Worm (Caenorhabditis elegans) whole organism, L4 larva: Measurements from ENCODE around the gene ptr-6.

Experiments used
- ama-1 ChIP-seq: fragments of 150-350 bp; optimal IDR thresholded peaks from 2 replicates; lab custom pipeline; 2014; ENCODE audit warnings: inconsistent platforms, mixed read lengths
- dve-1 ChIP-seq: sonication (generic microtip); optimal IDR thresholded peaks from 2 replicates; lab custom pipeline; 2017; ENCODE audit warnings: antibody characterized with exemption, mild to moderate bottlenecking, missing genetic modification characterization, missing compliant biosample characterization; ENCODE audit not compliant: insufficient read depth
- fos-1 ChIP-seq: fragments of 150-350 bp; optimal IDR thresholded peaks from 2 replicates; lab custom pipeline; 2014; ENCODE audit warnings: missing biosample characterization, missing genetic modification characterization
- lin-39 ChIP-seq: fragments of 150-350 bp; optimal IDR thresholded peaks from 2 replicates; lab custom pipeline; 2014; ENCODE audit warnings: missing biosample characterization, missing genetic modification reagents, missing genetic modification characterization
- mdl-1 ChIP-seq, 2 experiments: fragments of 150-350 bp in 1 of 2; sonication (generic microtip) in 1 of 2; optimal IDR thresholded peaks; 2 replicates each; lab custom pipeline; 2014 to 2017; ENCODE audit warnings: missing biosample characterization in 2 of 2, missing genetic modification characterization in 2 of 2
- pha-4 ChIP-seq, 2 experiments: fragments of 150-350 bp in 1 of 2; fragments of 200-800 bp in 1 of 2; sonication (Bioruptor generic) in 1 of 2; IDR thresholded peaks in 1 of 2; optimal IDR thresholded peaks in 1 of 2; 2 replicates each; pipeline versions ENCODE4 v1.3.6 to Lab custom; 2014 to 2022; ENCODE audit warnings: missing genetic modification characterization in 2 of 2, missing genetic modification reagents in 2 of 2, missing biosample characterization in 1 of 2, missing compliant biosample characterization in 1 of 2
- rbr-2 ChIP-seq: sonication (generic microtip); optimal IDR thresholded peaks from 2 replicates; lab custom pipeline; 2016; ENCODE audit warnings: missing genotype, missing genetic modification characterization, missing compliant biosample characterization
- snpc-4 ChIP-seq: fragments of 150-350 bp; optimal IDR thresholded peaks from 2 replicates; lab custom pipeline; 2014; ENCODE audit warnings: missing biosample characterization, missing genetic modification characterization
- unc-39 ChIP-seq: sonication (generic microtip); optimal IDR thresholded peaks from 2 replicates; lab custom pipeline; 2017; ENCODE audit warnings: missing biosample characterization, missing genetic modification characterization
- unc-62 ChIP-seq, 3 experiments: fragments of 150-350 bp in 1 of 3; sonication (generic microtip); optimal IDR thresholded peaks in 2 of 3; peaks in 1 of 3; 1 replicate in 1 of 3; 2 replicates in 2 of 3; lab custom pipeline; 2014 to 2017; ENCODE audit warnings: missing biosample characterization in 3 of 3, missing genetic modification characterization in 3 of 3, missing genetic modification reagents in 3 of 3, missing genotype in 1 of 3
- zag-1 ChIP-seq: fragments of 150-350 bp; optimal IDR thresholded peaks from 2 replicates; lab custom pipeline; 2014; ENCODE audit warnings: missing biosample characterization, missing genetic modification characterization
- zfp-2 ChIP-seq: sonication (generic microtip); optimal IDR thresholded peaks from 2 replicates; lab custom pipeline; 2016; ENCODE audit warnings: mild to moderate bottlenecking, missing genetic modification characterization, missing compliant biosample characterization
- zip-2 ChIP-seq: fragments of 150-350 bp; optimal IDR thresholded peaks from 2 replicates; lab custom pipeline; 2014; ENCODE audit warnings: missing biosample characterization, missing genetic modification characterization

DNA sequence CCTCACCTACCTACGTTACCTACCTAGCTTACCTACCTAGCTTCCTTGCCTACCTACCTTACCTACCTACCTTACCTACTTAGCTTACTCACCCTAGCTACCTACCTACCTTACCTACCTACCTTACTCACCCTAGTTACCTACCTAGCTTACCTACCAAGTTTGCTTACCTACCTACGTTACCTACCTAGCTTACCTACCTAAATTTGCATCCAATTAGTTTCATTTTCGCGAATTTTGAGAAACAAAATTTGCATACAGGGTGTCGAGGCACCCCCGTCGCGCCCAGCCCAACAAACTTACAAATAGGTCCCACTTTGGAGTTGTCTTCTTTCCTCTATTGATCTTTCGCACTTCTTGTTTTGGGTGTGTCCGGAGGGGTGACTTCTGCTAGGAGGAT, 22.3 kb upstream of the ptr-6 start:
- TF ChIP-seq dve-1 (tag; lab: Kevin White, UChicago) (no peak), rbr-2 (no peak), zag-1 (no peak), mdl-1 (tag; optimal IDR thresholded peaks at IDR 0.05; lab: Kevin White, UChicago) (no peak), unc-62 (GFP tag; optimal IDR thresholded peaks at IDR 0.05 in 1 of 2; lab: Kevin White, UChicago) (peak in 1 of 2 experiments; percentile 95), unc-62 (tag; optimal IDR thresholded peaks at IDR 0.05; lab: Kevin White, UChicago) (no peak), zip-2 (tag; lab: Kevin White, UChicago) (no peak), lin-39 (tag; lab: Kevin White, UChicago) (no peak), snpc-4 (tag; lab: Kevin White, UChicago) (no peak), zfp-2 (tag; lab: Kevin White, UChicago) (no peak), fos-1 (tag; lab: Kevin White, UChicago) (no peak), unc-39 (no peak), pha-4 (GFP tag; IDR thresholded peaks at IDR 0.05; lab: Robert Waterston, UW) (no peak), pha-4 (tag; optimal IDR thresholded peaks at IDR 0.05; lab: Kevin White, UChicago) (no peak), ama-1 (lab: Kevin White, UChicago) (no peak)
